Worm (Caenorhabditis elegans): ENCODE data around the gene C09G4.4.

ce11 chrIV:8489915-8490314, 22.9 kb upstream of the C09G4.4 start, which contains the start of gene srlf-2:
- TF ChIP-seq W03F9.2 (tag; optimal IDR thresholded peaks at IDR 0.05) (no peak), dao-5 (tag; optimal IDR thresholded peaks at IDR 0.05) (no peak)
